Fruit fly (Drosophila melanogaster) S2 (cell line): ENCODE results near the gene Kaz-m1.

Experiments used
- CG8478 ChIP-seq: fragments of >200 bp; optimal IDR thresholded peaks from 2 replicates; lab custom pipeline; 2018
- CTCF ChIP-seq, 2 experiments: fragments of >200 bp; optimal IDR thresholded peaks; 2 replicates each; lab custom pipeline; 2018

dm6 chr3R:26007964-26008868, 6.3 kb upstream of the Kaz-m1 start:
- TF ChIP-seq CTCF (optimal IDR thresholded peaks at IDR 0.05; lab: Kevin White, UChicago) (no peak), CG8478 (lab: Kevin White, UChicago) (no peak)
